Worm (Caenorhabditis elegans) whole organism, L4 larva: ENCODE data around the gene T28D6.3.

ENCODE experiments used
- F10B5.3 ChIP-seq: sonication (generic microtip); optimal IDR thresholded peaks from 2 replicates; lab custom pipeline; 2016; ENCODE audit warnings: mild to moderate bottlenecking, missing genetic modification characterization, missing compliant biosample characterization
- F26F4.8 ChIP-seq: fragments of 200-800 bp; sonication (Bioruptor generic); conservative IDR thresholded peaks from 2 replicates; pipeline ENCODE4 v1.3.6; 2022; ENCODE audit warnings: missing genetic modification characterization, missing compliant biosample characterization
- R02D3.7 ChIP-seq: fragments of 150-350 bp; sonication (generic microtip); optimal IDR thresholded peaks from 3 replicates; lab custom pipeline; 2014; ENCODE audit warnings: missing biosample characterization, missing genetic modification characterization
- T20F7.1 ChIP-seq: fragments of 200-800 bp; sonication (Bioruptor generic); optimal IDR thresholded peaks from 2 replicates; lab custom pipeline; 2018; ENCODE audit warnings: mild to moderate bottlenecking, missing genetic modification characterization, missing compliant biosample characterization
- T26A8.4 ChIP-seq: fragments of 200-800 bp; sonication (Bioruptor generic); IDR thresholded peaks from 2 replicates; pipeline ENCODE4 v1.3.6; 2022; ENCODE audit warnings: missing genetic modification characterization, missing compliant biosample characterization
- Y5F2A.4 ChIP-seq: fragments of 200-800 bp; sonication (Bioruptor generic); optimal IDR thresholded peaks from 2 replicates; lab custom pipeline; 2018; ENCODE audit warnings: mild to moderate bottlenecking, missing genetic modification characterization, missing compliant biosample characterization
- ZK546.5 ChIP-seq, 2 experiments: sonication (generic microtip); optimal IDR thresholded peaks; 2 replicates each; lab custom pipeline; 2017; ENCODE audit warnings: missing biosample characterization in 2 of 2, missing genetic modification characterization in 2 of 2
- aha-1 ChIP-seq: fragments of 150-350 bp; peaks from one replicate; lab custom pipeline; 2014; ENCODE audit warnings: missing biosample characterization, missing genetic modification characterization
- arid-1 ChIP-seq: fragments of 200-800 bp; sonication (Bioruptor generic); conservative IDR thresholded peaks from 2 replicates; pipeline ENCODE4 v1.3.6; 2022; ENCODE audit warnings: missing genetic modification reagents, missing genetic modification characterization, missing compliant biosample characterization
- ceh-20 ChIP-seq: fragments of 200-800 bp; sonication (Bioruptor generic); IDR thresholded peaks from 2 replicates; pipeline ENCODE4 v1.3.6; 2022; ENCODE audit warnings: missing genetic modification reagents, missing genetic modification characterization, missing compliant biosample characterization
- ceh-28 ChIP-seq: fragments of 150-350 bp; optimal IDR thresholded peaks from 2 replicates; lab custom pipeline; 2014; ENCODE audit warnings: missing biosample characterization, missing genetic modification reagents, missing genetic modification characterization
- ceh-32 ChIP-seq: sonication (generic microtip); optimal IDR thresholded peaks from 2 replicates; lab custom pipeline; 2016; ENCODE audit warnings: mild to moderate bottlenecking, missing genetic modification characterization, missing compliant biosample characterization; ENCODE audit not compliant: poor library complexity
- ceh-62 ChIP-seq: sonication (generic microtip); optimal IDR thresholded peaks from 2 replicates; lab custom pipeline; 2017; ENCODE audit warnings: missing biosample characterization, missing genetic modification characterization
- ces-1 ChIP-seq: fragments of 150-350 bp; sonication (generic microtip); optimal IDR thresholded peaks from 4 replicates; lab custom pipeline; 2014; ENCODE audit warnings: missing biosample characterization, missing genetic modification reagents, missing genetic modification characterization
- dmd-6 ChIP-seq: fragments of 200-800 bp; sonication (Bioruptor generic); IDR thresholded peaks from 2 replicates; pipeline ENCODE4 v1.3.6; 2022; ENCODE audit warnings: missing genetic modification reagents, missing genetic modification characterization, missing compliant biosample characterization
- egl-43 ChIP-seq: fragments of 200-800 bp; sonication (Bioruptor generic); IDR thresholded peaks from 2 replicates; pipeline ENCODE4 v1.3.6; 2022; ENCODE audit warnings: missing genetic modification reagents, missing genetic modification characterization, missing compliant biosample characterization
- fkh-10 ChIP-seq: fragments of 150-350 bp; optimal IDR thresholded peaks from 2 replicates; lab custom pipeline; 2014; ENCODE audit warnings: missing biosample characterization, missing genetic modification reagents, missing genetic modification characterization
- gei-8 ChIP-seq: fragments of 200-800 bp; sonication (Bioruptor generic); optimal IDR thresholded peaks from 2 replicates; lab custom pipeline; 2018; ENCODE audit warnings: mild to moderate bottlenecking, missing genetic modification characterization, missing compliant biosample characterization
- hlh-11 ChIP-seq: fragments of 200-800 bp; sonication (Bioruptor generic); optimal IDR thresholded peaks from 2 replicates; lab custom pipeline; 2018; ENCODE audit warnings: mild to moderate bottlenecking, missing genetic modification characterization, missing compliant biosample characterization
- lim-7 ChIP-seq: fragments of 200-800 bp; sonication (Bioruptor generic); IDR thresholded peaks from 2 replicates; pipeline ENCODE4 v1.3.6; 2022; ENCODE audit warnings: missing genetic modification characterization, missing compliant biosample characterization
- lin-15B ChIP-seq: fragments of 150-350 bp; sonication (generic microtip); optimal IDR thresholded peaks from 3 replicates; lab custom pipeline; 2014; ENCODE audit warnings: missing biosample characterization, missing genetic modification characterization
- lin-29 ChIP-seq: fragments of 200-800 bp; sonication (Bioruptor generic); IDR thresholded peaks from 2 replicates; pipeline ENCODE4 v1.3.6; 2022; ENCODE audit warnings: missing genetic modification reagents, missing genetic modification characterization, missing compliant biosample characterization
- mdl-1 ChIP-seq, 2 experiments: fragments of 150-350 bp in 1 of 2; sonication (generic microtip) in 1 of 2; optimal IDR thresholded peaks; 2 replicates each; lab custom pipeline; 2014 to 2017; ENCODE audit warnings: missing biosample characterization in 2 of 2, missing genetic modification characterization in 2 of 2
- mes-2 ChIP-seq: sonication (generic microtip); optimal IDR thresholded peaks from 2 replicates; lab custom pipeline; 2016; ENCODE audit warnings: missing genotype, mild to moderate bottlenecking, missing genetic modification characterization, missing compliant biosample characterization; ENCODE audit not compliant: poor library complexity, severe bottlenecking
- mxl-2 ChIP-seq: fragments of 200-800 bp; sonication (Bioruptor generic); conservative IDR thresholded peaks from 2 replicates; pipeline ENCODE4 v1.3.6; 2022; ENCODE audit warnings: missing genetic modification reagents, missing genetic modification characterization, missing compliant biosample characterization
- nhr-10 ChIP-seq: fragments of 150-350 bp; optimal IDR thresholded peaks from 2 replicates; lab custom pipeline; 2014; ENCODE audit warnings: missing biosample characterization, missing genetic modification characterization
- nhr-25 ChIP-seq: sonication (generic microtip); optimal IDR thresholded peaks from 2 replicates; lab custom pipeline; 2017; ENCODE audit warnings: missing genetic modification characterization, mild to moderate bottlenecking, missing compliant biosample characterization, antibody characterized with exemption, moderate library complexity, borderline replicate concordance; ENCODE audit not compliant: insufficient read depth
- nhr-41 ChIP-seq: fragments of 200-800 bp; sonication (Bioruptor generic); IDR thresholded peaks from 2 replicates; pipeline ENCODE4 v1.3.6; 2022; ENCODE audit warnings: missing genetic modification reagents, missing genetic modification characterization, missing compliant biosample characterization
- nhr-42 ChIP-seq: fragments of 200-800 bp; sonication (Bioruptor generic); IDR thresholded peaks from 2 replicates; pipeline ENCODE4 v1.3.6; 2022; ENCODE audit warnings: missing genetic modification characterization, missing compliant biosample characterization
- nhr-6 ChIP-seq: fragments of 150-350 bp; optimal IDR thresholded peaks from 2 replicates; lab custom pipeline; 2014; ENCODE audit warnings: missing biosample characterization, missing genetic modification characterization
- nhr-76 ChIP-seq: fragments of 150-350 bp; optimal IDR thresholded peaks from 2 replicates; lab custom pipeline; 2014; ENCODE audit warnings: missing biosample characterization, missing genetic modification characterization
- nhr-77 ChIP-seq: fragments of 150-350 bp; optimal IDR thresholded peaks from 2 replicates; lab custom pipeline; 2014; ENCODE audit warnings: missing biosample characterization, missing genetic modification characterization
- set-16 ChIP-seq: fragments of 200-800 bp; sonication (Bioruptor generic); IDR thresholded peaks from 2 replicates; pipeline ENCODE4 v1.3.6; 2022; ENCODE audit warnings: missing genetic modification reagents, missing genetic modification characterization, missing compliant biosample characterization
- snpc-1.2 ChIP-seq: fragments of 200-800 bp; sonication (Bioruptor generic); IDR thresholded peaks from 2 replicates; pipeline ENCODE4 v1.3.6; 2022; ENCODE audit warnings: missing genetic modification reagents, missing genetic modification characterization, missing compliant biosample characterization
- spr-1 ChIP-seq: sonication (generic microtip); optimal IDR thresholded peaks from 2 replicates; lab custom pipeline; 2016; ENCODE audit warnings: mild to moderate bottlenecking, missing genetic modification characterization, missing compliant biosample characterization
- unc-130 ChIP-seq: sonication (generic microtip); optimal IDR thresholded peaks from 2 replicates; lab custom pipeline; 2016; ENCODE audit warnings: missing genetic modification reagents, missing genetic modification characterization, missing compliant biosample characterization
- unc-62 ChIP-seq, 3 experiments: fragments of 150-350 bp in 1 of 3; sonication (generic microtip); optimal IDR thresholded peaks in 2 of 3; peaks in 1 of 3; 1 replicate in 1 of 3; 2 replicates in 2 of 3; lab custom pipeline; 2014 to 2017; ENCODE audit warnings: missing biosample characterization in 3 of 3, missing genetic modification characterization in 3 of 3, missing genetic modification reagents in 3 of 3, missing genotype in 1 of 3
- vab-7 ChIP-seq: fragments of 200-800 bp; sonication (Bioruptor generic); IDR thresholded peaks from 2 replicates; pipeline ENCODE4 v1.3.6; 2022; ENCODE audit warnings: missing genetic modification reagents, missing genetic modification characterization, missing compliant biosample characterization
- zag-1 ChIP-seq: fragments of 150-350 bp; optimal IDR thresholded peaks from 2 replicates; lab custom pipeline; 2014; ENCODE audit warnings: missing biosample characterization, missing genetic modification characterization
- zip-2 ChIP-seq: fragments of 150-350 bp; optimal IDR thresholded peaks from 2 replicates; lab custom pipeline; 2014; ENCODE audit warnings: missing biosample characterization, missing genetic modification characterization

T28D6.3 gene

ce11 chrIII:11358273-11358672 is 8.3 kb upstream of the T28D6.3 start:
- no peak for TF ChIP-seq nhr-77
- no peak for TF ChIP-seq zag-1 (tag; lab: Kevin White, UChicago)
- no peak for TF ChIP-seq nhr-42 (GFP tag; lab: Robert Waterston, UW)
- TF ChIP-seq arid-1 = no peak
- TF ChIP-seq nhr-25 (tag; lab: Kevin White, UChicago) = no peak
- TF ChIP-seq mxl-2 (GFP tag; lab: Robert Waterston, UW) = no peak
- TF ChIP-seq R02D3.7 (tag; lab: Kevin White, UChicago) = no peak
- no peak for TF ChIP-seq unc-62 (GFP tag; optimal IDR thresholded peaks at IDR 0.05 in 1 of 2; lab: Kevin White, UChicago)
- TF ChIP-seq unc-62 (tag; optimal IDR thresholded peaks at IDR 0.05; lab: Kevin White, UChicago) = no peak
- no peak for TF ChIP-seq ceh-28
- TF ChIP-seq F26F4.8 (GFP tag; lab: Robert Waterston, UW) = no peak
- no peak for TF ChIP-seq ces-1 (GFP tag; lab: Kevin White, UChicago)
- no peak for TF ChIP-seq nhr-10 (tag; lab: Kevin White, UChicago)
- no peak for TF ChIP-seq mdl-1 (tag; optimal IDR thresholded peaks at IDR 0.05; lab: Kevin White, UChicago)
- TF ChIP-seq vab-7 (GFP tag; lab: Robert Waterston, UW) = no peak
- TF ChIP-seq hlh-11 (tag; lab: Kevin White, UChicago) = no peak
- no peak for TF ChIP-seq Y5F2A.4
- no peak for TF ChIP-seq nhr-6
- TF ChIP-seq zip-2 (tag; lab: Kevin White, UChicago) = no peak
- TF ChIP-seq T20F7.1 (GFP tag; lab: Kevin White, UChicago) = no peak
- TF ChIP-seq gei-8 (GFP tag; lab: Kevin White, UChicago) = no peak

- TF ChIP-seq zag-1 (tag; lab: Kevin White, UChicago) = no peak
- TF ChIP-seq T26A8.4 (GFP tag; lab: Robert Waterston, UW) = no peak
- no peak for TF ChIP-seq nhr-42 (GFP tag; lab: Robert Waterston, UW)
Measured at ce11 chrIII:11359422-11359821, 7.1 kb upstream of the T28D6.3 start.

- no peak for TF ChIP-seq nhr-76 (tag; lab: Kevin White, UChicago)
- TF ChIP-seq nhr-41 (GFP tag; lab: Robert Waterston, UW) = no peak
- peak in 1 of 2 experiments; percentile 36 for TF ChIP-seq unc-62 (GFP tag; optimal IDR thresholded peaks at IDR 0.05 in 1 of 2; lab: Kevin White, UChicago)
- TF ChIP-seq unc-62 (tag; optimal IDR thresholded peaks at IDR 0.05; lab: Kevin White, UChicago) = no peak
- TF ChIP-seq aha-1 (tag; lab: Kevin White, UChicago) = no peak
- no peak for TF ChIP-seq lin-29 (GFP tag; lab: Robert Waterston, UW)
Measured at ce11 chrIII:11360156-11360555, 6.4 kb upstream of the T28D6.3 start, which contains the start of gene T28D6.4. T28D6.4 (plus strand) TSS chrIII:11360456.

- TF ChIP-seq set-16 (GFP tag; lab: Robert Waterston, UW) (peak; percentile 30), aha-1 (tag; lab: Kevin White, UChicago) (peak; percentile 60), spr-1 (tag; lab: Kevin White, UChicago) (no peak)
- TF ChIP-seq, all 104 proteins: peak for 2
Measured at ce11 chrIII:11361394-11361793, 5.2 kb upstream of the T28D6.3 start.

ce11 chrIII:11362915-11363314 is 3.7 kb upstream of the T28D6.3 start:
- TF ChIP-seq set-16 (GFP tag; lab: Robert Waterston, UW) = peak; percentile 87
- TF ChIP-seq ceh-32 (tag; lab: Kevin White, UChicago) = no peak

- TF ChIP-seq mes-2 (peak; percentile 83), T26A8.4 (GFP tag; lab: Robert Waterston, UW) (peak; percentile 83), R02D3.7 (tag; lab: Kevin White, UChicago) (no peak), ZK546.5 (tag; optimal IDR thresholded peaks at IDR 0.05; lab: Kevin White, UChicago) (no peak), lin-15B (no peak), dmd-6 (GFP tag; lab: Robert Waterston, UW) (peak; percentile 66), unc-62 (GFP tag; optimal IDR thresholded peaks at IDR 0.05 in 1 of 2; lab: Kevin White, UChicago) (peak in 1 of 2 experiments; percentile 83), unc-62 (tag; optimal IDR thresholded peaks at IDR 0.05; lab: Kevin White, UChicago) (no peak), nhr-77 (no peak), lim-7 (GFP tag; lab: Robert Waterston, UW) (peak; percentile 94), egl-43 (peak; percentile 90), fkh-10 (GFP tag; lab: Kevin White, UChicago) (no peak), F10B5.3 (tag; lab: Kevin White, UChicago) (no peak), ceh-62 (tag; lab: Kevin White, UChicago) (no peak), unc-130 (peak; percentile 54), ceh-20 (GFP tag; lab: Robert Waterston, UW) (peak; percentile 67; the same call in 1 of the 2 replicates), mdl-1 (tag; optimal IDR thresholded peaks at IDR 0.05; lab: Kevin White, UChicago) (no peak), snpc-1.2 (GFP tag; lab: Robert Waterston, UW) (peak; percentile 64; the same call in 1 of the 2 replicates)
Measured at ce11 chrIII:11371236-11371635, 4.7 kb downstream of the T28D6.3 start.
